Fruit fly (Drosophila melanogaster): ENCODE measurements around the gene gpp.

- TF ChIP-seq CG32264 (GFP tag; optimal IDR thresholded peaks at IDR 0.05): no peak
- no peak for TF ChIP-seq br (GFP tag; optimal IDR thresholded peaks at IDR 0.05)
- no peak for TF ChIP-seq foxo (GFP tag; optimal IDR thresholded peaks at IDR 0.05)
- no peak for TF ChIP-seq dl (GFP tag; optimal IDR thresholded peaks at IDR 0.05; ENCODE audit: insufficient read depth in 1 of 2, partially characterized antibody in 2 of 2)
- TF ChIP-seq GATAd (GFP tag; optimal IDR thresholded peaks at IDR 0.05): no peak
- no peak for TF ChIP-seq pan (optimal IDR thresholded peaks at IDR 0.05)
- TF ChIP-seq dmrt93B (GFP tag; optimal IDR thresholded peaks at IDR 0.05): no peak
- no peak for TF ChIP-seq psq (GFP tag; optimal IDR thresholded peaks at IDR 0.05)
- no peak for TF ChIP-seq jim (GFP tag; optimal IDR thresholded peaks at IDR 0.05)
- TF ChIP-seq Rel (GFP tag; optimal IDR thresholded peaks at IDR 0.05): no peak
- TF ChIP-seq Rel (tag; optimal IDR thresholded peaks at IDR 0.05): peak; percentile 18
Measured at dm6 chr3R:6423128-6423527, 16.5 kb downstream of the gpp start.

Data from whole organism, wandering third instar larva.